Worm (Caenorhabditis elegans): Measurements from ENCODE around the gene R09E10.13.

- TF ChIP-seq hmbx-1 (tag; optimal IDR thresholded peaks at IDR 0.05) (no peak), ama-1 (optimal IDR thresholded peaks at IDR 0.05) (no peak), aly-1 (tag; optimal IDR thresholded peaks at IDR 0.05) (no peak), ceh-36 (tag; optimal IDR thresholded peaks at IDR 0.05) (no peak), pes-1 (GFP tag; IDR thresholded peaks at IDR 0.05) (no peak), flt-1 (GFP tag; IDR thresholded peaks at IDR 0.05) (no peak), scrt-1 (GFP tag; IDR thresholded peaks at IDR 0.05) (no peak), ets-7 (tag; optimal IDR thresholded peaks at IDR 0.05) (no peak), hmg-4 (GFP tag; optimal IDR thresholded peaks at IDR 0.05) (no peak), tbx-37 (GFP tag; conservative IDR thresholded peaks at IDR 0.05) (no peak), B0310.2 (tag; optimal IDR thresholded peaks at IDR 0.05) (no peak), tbx-11 (GFP tag; IDR thresholded peaks at IDR 0.05) (no peak)
Observed at ce11 chrIV:10285328-10285727, 9.6 kb downstream of the R09E10.13 start.

Data from whole organism, early embryonic.